Worm (Caenorhabditis elegans): ENCODE results near the gene C15B12.3.

C15B12.3 gene

DNA sequence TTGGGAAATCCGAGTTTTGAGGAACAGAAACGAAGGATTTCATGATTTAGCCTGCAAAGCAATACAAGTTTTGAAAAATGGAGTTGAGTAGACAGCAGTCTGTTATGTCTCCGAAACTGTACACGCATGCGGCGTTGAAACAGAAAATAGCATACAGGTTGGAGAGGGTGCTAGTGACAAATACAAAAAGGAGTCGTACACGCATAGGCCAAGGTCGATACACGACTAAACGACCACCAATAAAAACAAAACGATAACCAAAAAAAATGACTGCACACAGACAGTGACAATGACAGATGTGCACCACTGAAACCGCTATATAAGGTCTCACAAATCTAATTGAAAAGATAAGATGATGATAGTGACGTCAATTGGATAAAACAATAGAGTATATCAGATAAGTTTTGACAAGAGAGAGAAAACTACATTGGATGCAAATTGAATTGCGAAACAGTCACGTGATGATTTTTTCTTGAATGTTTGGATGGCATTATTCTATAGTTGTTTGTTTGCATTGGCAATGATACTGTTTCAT, 18.4 kb downstream of the C15B12.3 start, which contains the start of gene fah-1:
Gene fah-1, minus strand, starts transcription at position 51 of the 535 bp plus-strand sequence.
- TF ChIP-seq jun-1 (tag; optimal IDR thresholded peaks at IDR 0.05), result peak; percentile 55
- no peak for TF ChIP-seq ztf-11 (tag; optimal IDR thresholded peaks at IDR 0.05)
- no peak for TF ChIP-seq ZK546.5 (tag; optimal IDR thresholded peaks at IDR 0.05)
- no peak for TF ChIP-seq nhr-67 (tag; optimal IDR thresholded peaks at IDR 0.05)
- TF ChIP-seq lin-15B (tag; optimal IDR thresholded peaks at IDR 0.05), result no peak
- TF ChIP-seq ceh-28 (tag; optimal IDR thresholded peaks at IDR 0.05), result peak; percentile 71
- TF ChIP-seq nhr-12 (tag; optimal IDR thresholded peaks at IDR 0.05), result no peak
- no peak for TF ChIP-seq nfya-1 (tag; optimal IDR thresholded peaks at IDR 0.05; ENCODE audit: insufficient read depth)
- TF ChIP-seq fkh-2 (tag; optimal IDR thresholded peaks at IDR 0.05), result no peak
- TF ChIP-seq nhr-237 (tag; optimal IDR thresholded peaks at IDR 0.05), result no peak
- peak in 2 of 3 experiments; percentile 61 to 89 for TF ChIP-seq elt-3 (tag; optimal IDR thresholded peaks at IDR 0.05)
- TF ChIP-seq fos-1 (tag; optimal IDR thresholded peaks at IDR 0.05), result no peak
- no peak for TF ChIP-seq fkh-10 (GFP tag; optimal IDR thresholded peaks at IDR 0.05)
- no peak for TF ChIP-seq hmg-11 (tag; optimal IDR thresholded peaks at IDR 0.05)
- TF ChIP-seq pha-4 (tag; optimal IDR thresholded peaks at IDR 0.05), result no peak
- TF ChIP-seq skn-1 (tag; optimal IDR thresholded peaks at IDR 0.05), result peak; percentile 20
- TF ChIP-seq ama-1 (optimal IDR thresholded peaks at IDR 0.05), result no peak
- no peak for TF ChIP-seq egl-5 (tag; optimal IDR thresholded peaks at IDR 0.05)
- no peak for TF ChIP-seq ztf-4 (tag; optimal IDR thresholded peaks at IDR 0.05)
- TF ChIP-seq unc-39 (tag; optimal IDR thresholded peaks at IDR 0.05), result no peak
- no peak for TF ChIP-seq ceh-82 (tag; optimal IDR thresholded peaks at IDR 0.05)
- TF ChIP-seq nhr-25 (tag; optimal IDR thresholded peaks at IDR 0.05), result peak; percentile 78
- TF ChIP-seq egl-27 (tag; optimal IDR thresholded peaks at IDR 0.05), result no peak
- no peak for TF ChIP-seq nhr-28 (tag; optimal IDR thresholded peaks at IDR 0.05)
- no peak for TF ChIP-seq mml-1 (tag; optimal IDR thresholded peaks at IDR 0.05)
- no peak for TF ChIP-seq sea-2 (GFP tag; optimal IDR thresholded peaks at IDR 0.05)
- TF ChIP-seq tbx-2 (tag; optimal IDR thresholded peaks at IDR 0.05), result no peak
- no peak for TF ChIP-seq eor-1 (tag; optimal IDR thresholded peaks at IDR 0.05)
- peak; percentile 34 for TF ChIP-seq unc-62 (GFP tag; optimal IDR thresholded peaks at IDR 0.05)
- TF ChIP-seq lin-39 (tag; optimal IDR thresholded peaks at IDR 0.05), result no peak
- no peak for TF ChIP-seq R02D3.7 (tag; optimal IDR thresholded peaks at IDR 0.05)
- no peak for TF ChIP-seq pqm-1 (tag; optimal IDR thresholded peaks at IDR 0.05)
- peak; percentile 79 for TF ChIP-seq elt-2 (tag; optimal IDR thresholded peaks at IDR 0.05)
- TF ChIP-seq nhr-77 (tag; optimal IDR thresholded peaks at IDR 0.05), result no peak
- TF ChIP-seq nhr-11 (tag; optimal IDR thresholded peaks at IDR 0.05), result no peak
- no peak for TF ChIP-seq lsy-12 (tag; optimal IDR thresholded peaks at IDR 0.05)
- TF ChIP-seq zag-1 (tag; optimal IDR thresholded peaks at IDR 0.05), result no peak
- peak; percentile 67 for TF ChIP-seq nhr-23 (tag; optimal IDR thresholded peaks at IDR 0.05)
- TF ChIP-seq ceh-16 (tag; optimal IDR thresholded peaks at IDR 0.05), result no peak
- no peak for TF ChIP-seq daf-12 (tag; optimal IDR thresholded peaks at IDR 0.05)
- TF ChIP-seq aly-2 (tag; optimal IDR thresholded peaks at IDR 0.05), result no peak
- peak; percentile 31 for TF ChIP-seq mdl-1 (tag; optimal IDR thresholded peaks at IDR 0.05)
- peak; percentile 51 for TF ChIP-seq elt-1 (tag; optimal IDR thresholded peaks at IDR 0.05)
- TF ChIP-seq snpc-4 (tag; optimal IDR thresholded peaks at IDR 0.05), result no peak
- TF ChIP-seq ceh-9 (tag; optimal IDR thresholded peaks at IDR 0.05), result no peak
- TF ChIP-seq nhr-43 (tag; optimal IDR thresholded peaks at IDR 0.05; ENCODE audit: poor library complexity, severe bottlenecking), result peak; percentile 64
- TF ChIP-seq nhr-76 (tag; optimal IDR thresholded peaks at IDR 0.05), result no peak

All from whole organism, L3 larva.